Fruit fly (Drosophila melanogaster) whole organism: ENCODE data around the gene CG18281.

ENCODE experiments used
- CG8478 ChIP-seq: fragments of >200 bp; optimal IDR thresholded peaks from 2 replicates; lab custom pipeline; 2018; ENCODE audit warnings: inconsistent platforms
- Dll ChIP-seq: fragments of >200 bp; optimal IDR thresholded peaks from 2 replicates; lab custom pipeline; 2017
- EcR ChIP-seq, 2 experiments: fragments of >200 bp; optimal IDR thresholded peaks; 2 replicates each; lab custom pipeline; 2017; ENCODE audit warnings: missing biosample characterization in 2 of 2, missing genetic modification characterization in 2 of 2, missing genetic modification reagents in 2 of 2
- pan ChIP-seq: fragments of >200 bp; optimal IDR thresholded peaks from 2 replicates; lab custom pipeline; 2017
- psq ChIP-seq: fragments of >200 bp; optimal IDR thresholded peaks from 2 replicates; lab custom pipeline; 2017
- usp ChIP-seq: fragments of >200 bp; optimal IDR thresholded peaks from 2 replicates; lab custom pipeline; 2017; ENCODE audit warnings: missing biosample characterization, missing genetic modification characterization, mixed read lengths

The CG18281 gene

DNA sequence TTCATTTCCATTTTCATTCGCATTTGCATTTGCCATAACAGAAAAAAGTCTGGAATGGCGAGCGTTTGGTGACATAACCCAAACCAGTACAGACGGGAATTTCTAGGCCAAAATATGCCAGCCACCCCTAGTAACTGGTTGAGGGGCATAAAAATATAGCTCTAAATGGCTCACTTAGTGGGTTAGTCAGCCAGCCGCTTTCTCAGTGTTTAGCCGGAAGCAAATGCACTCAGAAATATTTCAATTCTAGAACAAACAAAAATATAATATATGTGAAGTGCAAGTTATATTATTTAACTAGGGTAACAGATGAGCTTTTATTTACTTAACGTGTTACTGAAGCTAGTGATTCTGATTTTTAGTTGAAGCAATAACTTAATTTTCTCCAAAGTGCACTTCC is 37.3 kb downstream of the CG18281 start:
- no peak for TF ChIP-seq psq
- TF ChIP-seq pan (lab: Kevin White, UChicago) = no peak
- no peak for TF ChIP-seq EcR (GFP tag; optimal IDR thresholded peaks at IDR 0.05; lab: Kevin White, UChicago)
- TF ChIP-seq usp (GFP tag; lab: Kevin White, UChicago) = no peak
- TF ChIP-seq CG8478 (lab: Kevin White, UChicago) = no peak
- TF ChIP-seq Dll (lab: Kevin White, UChicago) = no peak

DNA sequence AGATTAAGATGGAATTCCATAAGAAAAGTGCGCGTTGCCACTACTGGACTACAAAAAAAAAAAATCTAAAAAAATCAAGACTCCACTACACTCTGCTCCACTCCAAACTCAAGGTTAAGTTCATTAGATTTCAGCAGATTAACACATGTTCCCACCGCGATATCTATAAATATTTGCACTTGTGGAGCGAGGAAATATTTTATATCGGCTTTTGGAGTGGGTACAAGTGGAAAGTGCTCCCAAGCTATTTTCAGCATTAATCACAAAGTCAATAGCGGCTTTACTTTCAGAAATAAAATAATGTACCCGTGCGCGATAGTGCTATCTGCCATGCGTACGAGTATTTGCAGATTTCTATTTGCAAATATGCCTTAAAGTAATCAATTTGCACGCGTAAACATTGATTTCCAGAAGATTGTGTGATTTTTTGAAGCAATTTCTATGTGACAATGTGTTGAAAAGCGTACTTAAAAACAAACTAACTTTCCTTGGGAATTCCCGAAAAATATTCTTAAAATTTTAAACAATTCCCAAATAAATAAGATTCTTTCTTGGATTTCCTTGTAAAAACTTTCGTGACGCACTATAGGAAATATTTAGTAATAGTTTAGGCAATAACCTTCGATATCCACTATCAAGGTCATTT is 38.1 kb downstream of the CG18281 start:
- no peak for TF ChIP-seq CG8478 (lab: Kevin White, UChicago)
- no peak for TF ChIP-seq Dll (lab: Kevin White, UChicago)

DNA sequence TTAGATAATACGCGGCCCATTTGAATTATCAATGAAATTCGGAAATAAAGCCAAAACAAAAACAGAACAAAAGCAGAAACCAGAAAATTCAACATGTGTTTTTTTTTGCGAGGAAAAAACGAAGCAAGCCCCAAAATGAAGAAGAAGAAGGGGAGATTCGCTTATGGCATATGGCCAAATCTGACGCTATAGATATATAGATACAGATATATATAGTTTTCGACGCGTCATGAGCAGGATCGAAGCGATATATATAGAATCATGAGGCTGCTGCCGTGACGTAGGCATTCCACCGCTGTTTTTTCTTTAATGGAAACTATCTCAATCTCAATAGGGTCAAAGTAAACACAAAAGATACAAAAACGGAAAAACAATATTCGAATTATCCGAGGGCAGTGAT is 38.8 kb downstream of the CG18281 start:
- TF ChIP-seq pan (lab: Kevin White, UChicago) (no peak), EcR (GFP tag; optimal IDR thresholded peaks at IDR 0.05; lab: Kevin White, UChicago) (no peak), CG8478 (lab: Kevin White, UChicago) (no peak), Dll (lab: Kevin White, UChicago) (no peak), usp (GFP tag; lab: Kevin White, UChicago) (no peak), psq (no peak)

DNA sequence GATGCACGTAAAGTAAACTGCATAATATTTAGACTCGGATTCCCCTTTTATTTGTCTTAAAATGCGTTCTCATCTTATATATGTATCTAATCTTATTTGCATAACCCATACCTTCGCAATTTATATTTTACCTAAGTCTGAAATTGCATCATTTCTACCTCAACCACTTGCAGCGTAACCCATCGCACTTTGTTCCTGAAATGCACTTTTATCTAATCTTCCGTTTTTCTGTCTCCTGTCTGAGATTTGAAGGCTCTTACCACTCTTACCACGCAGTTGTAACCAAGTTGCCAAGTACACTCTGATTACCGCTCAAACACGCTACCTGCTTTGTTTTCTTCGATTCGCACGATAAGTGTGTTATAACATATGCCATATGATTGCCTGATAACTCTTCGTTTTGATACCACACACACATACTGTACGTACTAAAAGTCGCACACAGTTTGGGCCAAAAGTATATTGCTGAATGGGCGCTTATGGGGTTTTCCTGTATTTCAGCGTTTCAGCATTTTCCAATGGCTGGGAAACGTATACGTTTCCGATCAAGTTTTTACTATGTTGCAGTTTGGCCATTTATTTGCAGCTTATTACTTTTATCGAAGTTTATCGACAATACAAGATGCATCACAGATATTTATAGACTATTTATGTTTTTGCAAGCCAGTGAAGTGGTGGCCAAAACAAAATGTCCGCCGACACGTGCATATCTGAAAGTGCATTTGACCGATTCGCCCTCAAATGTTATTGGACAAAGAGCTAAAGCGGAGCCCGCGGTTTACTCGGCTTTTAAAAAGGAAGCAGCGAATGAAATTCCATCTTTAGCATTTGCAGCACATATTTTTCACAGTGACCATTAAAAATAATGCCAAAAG is 39.7 kb downstream of the CG18281 start:
- TF ChIP-seq psq (no peak), EcR (GFP tag; optimal IDR thresholded peaks at IDR 0.05; lab: Kevin White, UChicago) (no peak), usp (GFP tag; lab: Kevin White, UChicago) (no peak), Dll (lab: Kevin White, UChicago) (no peak), CG8478 (lab: Kevin White, UChicago) (no peak), pan (lab: Kevin White, UChicago) (no peak)

DNA sequence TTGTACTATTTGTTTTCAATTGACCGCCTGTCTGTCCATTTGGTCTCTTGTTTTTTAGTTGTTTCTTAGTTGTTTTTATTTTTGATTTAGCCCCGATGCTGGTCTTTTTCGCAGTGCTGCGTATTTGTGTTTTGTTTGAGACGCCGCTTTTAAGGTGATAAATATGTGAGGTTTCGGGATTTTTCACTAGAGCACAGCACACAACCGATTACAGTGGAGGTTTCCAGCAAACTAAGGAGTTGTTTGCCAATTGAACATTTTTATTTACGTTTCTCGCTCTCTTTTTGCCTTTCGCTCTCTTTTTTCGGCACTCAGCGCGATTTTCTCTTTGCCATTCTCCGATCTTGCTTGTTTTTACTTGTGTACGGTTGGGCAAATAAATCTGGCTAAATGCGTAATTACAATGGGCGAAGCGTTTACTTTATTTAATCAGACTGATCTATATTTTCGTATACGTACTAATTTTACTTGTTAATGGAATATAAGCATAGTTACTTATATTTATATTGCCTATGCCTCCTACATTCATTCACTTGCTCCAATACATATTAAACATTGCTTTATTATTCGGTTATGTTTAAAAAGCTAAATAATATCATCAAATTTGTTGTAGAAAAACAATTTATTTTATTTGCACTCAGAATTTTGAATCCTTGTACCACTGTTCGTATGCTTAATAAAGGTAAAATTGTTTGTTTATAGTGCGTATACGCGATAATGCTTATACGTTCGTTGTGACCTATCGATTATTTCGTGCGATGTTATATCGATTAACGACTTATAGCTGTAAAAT is 40.7 kb downstream of the CG18281 start, which contains the start of gene Rcd2:
TSS of gene Rcd2 (minus strand) at position 236 of the 793 bp plus-strand sequence.
- TF ChIP-seq usp (GFP tag; lab: Kevin White, UChicago) (no peak), CG8478 (lab: Kevin White, UChicago) (no peak), EcR (GFP tag; optimal IDR thresholded peaks at IDR 0.05; lab: Kevin White, UChicago) (no peak), psq (no peak), pan (lab: Kevin White, UChicago) (no peak), Dll (lab: Kevin White, UChicago) (no peak)

DNA sequence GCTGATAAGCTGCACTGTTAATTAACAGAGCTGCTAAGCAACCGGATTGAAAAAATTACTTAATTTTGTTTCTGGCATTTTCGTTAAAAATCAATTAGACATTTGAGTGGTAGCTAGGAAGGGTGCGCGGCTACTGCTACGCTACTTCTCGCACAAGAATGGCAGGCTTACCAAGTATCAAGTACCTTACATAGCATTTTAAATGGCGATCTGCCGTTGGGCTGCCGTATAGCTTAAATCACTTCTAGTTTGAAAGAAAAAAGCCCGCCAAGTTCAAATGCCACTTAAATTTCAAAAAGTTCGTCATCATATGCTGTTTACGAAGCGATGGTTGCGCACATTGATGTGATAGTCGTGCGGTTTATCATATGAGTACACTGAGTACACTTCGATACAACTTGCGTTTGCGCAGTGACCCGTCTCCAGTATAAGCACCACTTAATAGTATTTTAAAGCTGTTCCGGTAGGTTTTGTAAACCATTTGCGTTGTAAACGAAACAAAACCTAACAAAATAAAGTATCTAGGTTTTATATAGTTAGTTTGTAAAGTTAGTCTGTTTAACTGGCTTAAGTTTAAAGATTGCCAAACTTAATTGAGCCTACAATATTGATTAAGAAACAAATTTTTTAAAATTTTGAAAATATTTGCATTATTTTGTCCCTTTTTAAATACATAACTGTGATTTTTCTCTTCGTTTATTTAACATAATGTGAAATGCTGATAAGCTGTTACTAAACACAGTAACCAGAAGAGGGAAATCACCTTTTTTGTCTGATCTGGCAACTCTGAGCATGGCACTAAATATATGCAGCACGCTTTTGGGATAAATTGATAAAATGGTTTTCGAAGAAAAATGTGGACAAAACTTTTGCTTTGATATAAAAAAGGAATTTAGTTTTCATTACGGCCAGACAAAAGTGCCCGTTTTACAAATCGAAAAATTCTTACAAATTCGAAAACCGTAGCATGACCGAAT is 41.6 kb downstream of the CG18281 start:
- no peak for TF ChIP-seq pan (lab: Kevin White, UChicago)
- TF ChIP-seq CG8478 (lab: Kevin White, UChicago) = no peak
- no peak for TF ChIP-seq usp (GFP tag; lab: Kevin White, UChicago)
- TF ChIP-seq EcR (GFP tag; optimal IDR thresholded peaks at IDR 0.05; lab: Kevin White, UChicago) = no peak
- TF ChIP-seq Dll (lab: Kevin White, UChicago) = no peak
- TF ChIP-seq psq = no peak

DNA sequence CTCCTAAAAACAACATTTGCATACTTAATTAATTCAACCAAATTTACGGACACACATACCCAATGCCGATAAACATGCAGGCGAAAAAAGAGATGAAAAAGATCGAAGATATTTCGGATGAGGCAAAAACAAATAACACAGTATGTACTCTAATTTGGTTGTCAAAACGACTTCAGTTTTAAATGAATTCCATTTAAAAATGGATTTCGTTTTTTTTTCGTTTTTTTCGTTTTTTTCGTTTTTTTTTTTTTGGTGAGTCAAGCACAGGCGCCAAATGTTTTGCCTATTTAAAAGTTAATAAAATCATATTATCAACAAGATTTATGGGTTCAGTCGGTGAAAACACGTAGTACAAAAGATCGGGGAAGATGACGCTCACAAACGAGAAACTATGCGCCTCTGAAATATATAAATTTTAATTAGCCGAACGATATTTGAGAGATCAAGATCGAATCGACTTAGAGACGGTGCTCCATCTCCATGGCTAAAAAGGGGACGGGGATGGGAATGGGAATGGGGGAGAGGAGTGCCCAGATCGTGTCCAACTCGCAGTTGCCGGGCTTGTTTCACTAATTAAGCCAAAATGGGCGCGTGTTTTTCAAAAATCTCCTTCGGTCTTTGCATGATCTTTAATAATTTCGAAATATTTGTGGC is 48.7 kb downstream of the CG18281 start:
- no peak for TF ChIP-seq pan (lab: Kevin White, UChicago)
- TF ChIP-seq EcR (GFP tag; optimal IDR thresholded peaks at IDR 0.05; lab: Kevin White, UChicago) = no peak
- TF ChIP-seq Dll (lab: Kevin White, UChicago) = no peak

DNA sequence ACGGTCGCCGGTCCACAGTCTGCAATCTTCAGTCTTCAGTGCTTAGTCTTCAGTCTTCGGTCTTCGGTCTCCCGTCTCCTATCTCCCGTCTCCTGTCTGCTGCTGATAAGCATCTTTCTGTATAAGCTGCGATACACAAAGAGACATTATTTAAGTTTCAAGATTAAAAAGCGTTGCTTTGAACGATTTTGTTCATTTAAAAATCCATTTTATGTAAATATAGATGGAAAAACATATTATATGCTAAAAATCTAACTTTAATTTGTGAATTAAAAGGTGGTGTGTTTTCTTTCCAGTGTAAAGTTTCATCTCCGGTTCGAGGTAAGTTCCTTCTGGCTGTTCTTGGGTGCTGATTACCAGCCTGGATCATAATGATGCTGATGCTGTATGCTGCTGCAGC is 49.7 kb downstream of the CG18281 start:
- no peak for TF ChIP-seq EcR (GFP tag; optimal IDR thresholded peaks at IDR 0.05; lab: Kevin White, UChicago)
- TF ChIP-seq CG8478 (lab: Kevin White, UChicago) = no peak
- no peak for TF ChIP-seq pan (lab: Kevin White, UChicago)
- no peak for TF ChIP-seq Dll (lab: Kevin White, UChicago)
- no peak for TF ChIP-seq psq
- TF ChIP-seq usp (GFP tag; lab: Kevin White, UChicago) = no peak
